Worm (Caenorhabditis elegans): ENCODE data around the gene F52C6.4.

DNA sequence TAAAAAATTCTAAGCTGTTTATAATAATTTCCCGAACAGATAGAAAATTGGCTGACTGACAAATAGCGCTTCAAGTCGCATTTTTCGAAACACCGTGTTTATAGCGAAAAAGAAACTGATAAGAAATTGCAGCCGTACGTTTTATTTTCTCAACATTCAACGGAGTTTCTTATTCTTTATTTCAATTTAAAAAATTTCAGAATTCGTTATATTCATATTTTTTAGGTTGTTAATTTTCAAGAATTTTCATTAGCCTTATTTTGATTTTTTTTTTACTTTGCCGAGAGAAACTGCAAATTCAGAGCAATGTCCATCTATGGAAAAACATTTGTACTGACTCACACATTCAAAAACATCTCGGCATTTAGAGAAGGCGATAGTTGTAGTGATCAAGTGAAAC, 25.0 kb upstream of the F52C6.4 start, which contains the start of gene C46F9.6:
- no peak for TF ChIP-seq hmbx-1 (tag; optimal IDR thresholded peaks at IDR 0.05)
- TF ChIP-seq hmg-4 (GFP tag; optimal IDR thresholded peaks at IDR 0.05), result no peak
- TF ChIP-seq scrt-1 (GFP tag; IDR thresholded peaks at IDR 0.05), result no peak
- no peak for TF ChIP-seq ceh-13 (GFP tag; optimal IDR thresholded peaks at IDR 0.05)
- no peak for TF ChIP-seq ama-1 (optimal IDR thresholded peaks at IDR 0.05)
- no peak for TF ChIP-seq hnd-1 (tag; optimal IDR thresholded peaks at IDR 0.05)
- TF ChIP-seq tbx-11 (GFP tag; IDR thresholded peaks at IDR 0.05), result no peak
- no peak for TF ChIP-seq tra-4 (tag; optimal IDR thresholded peaks at IDR 0.05)
- TF ChIP-seq ets-7 (tag; optimal IDR thresholded peaks at IDR 0.05), result no peak
- no peak for TF ChIP-seq flt-1 (GFP tag; IDR thresholded peaks at IDR 0.05)
